Fruit fly (Drosophila melanogaster) whole organism, embryonic: ENCODE measurements around the gene siz.
A peak's percentile ranks its signal among the peaks of the same experiment; 100 is the strongest.

Source experiments
- CG10543 ChIP-seq: fragments of 200-800 bp; sonication (Bioruptor generic); optimal IDR thresholded peaks from 3 replicates; lab custom pipeline; 2017; ENCODE audit warnings: missing biosample characterization, mild to moderate bottlenecking, missing genetic modification characterization, moderate library complexity
- CG11247 ChIP-seq: fragments of 200-800 bp; sonication (Bioruptor generic); IDR thresholded peaks from 2 replicates; pipeline ENCODE4 v1.3.6; 2022; ENCODE audit warnings: missing biosample characterization, missing genetic modification characterization
- CG12236 ChIP-seq: fragments of 200-800 bp; sonication (Bioruptor generic); optimal IDR thresholded peaks from 2 replicates; lab custom pipeline; 2016; ENCODE audit warnings: missing biosample characterization, missing genetic modification characterization
- CG12391 ChIP-seq: fragments of 200-800 bp; sonication (Bioruptor generic); optimal IDR thresholded peaks from 3 replicates; lab custom pipeline; 2018; ENCODE audit warnings: missing biosample characterization, mild to moderate bottlenecking, missing genetic modification characterization, moderate library complexity
- CG12659 ChIP-seq: fragments of 200-800 bp; sonication (Bioruptor generic); optimal IDR thresholded peaks from 3 replicates; lab custom pipeline; 2017; ENCODE audit warnings: mild to moderate bottlenecking, missing biosample characterization, missing genetic modification reagents, missing genetic modification characterization
- CG13123 ChIP-seq: fragments of 200-800 bp; sonication (Bioruptor generic); optimal IDR thresholded peaks from 2 replicates; lab custom pipeline; 2016; ENCODE audit warnings: missing biosample characterization, missing genetic modification characterization
- CG15073 ChIP-seq: fragments of 200-800 bp; sonication (Bioruptor generic); optimal IDR thresholded peaks from 2 replicates; lab custom pipeline; 2016; ENCODE audit warnings: missing biosample characterization, missing genetic modification characterization
- CG1792 ChIP-seq: fragments of 200-800 bp; sonication (Bioruptor generic); optimal IDR thresholded peaks from 2 replicates; lab custom pipeline; 2016; ENCODE audit warnings: missing biosample characterization, missing genetic modification characterization
- CG2678 ChIP-seq: fragments of 200-800 bp; sonication (Bioruptor generic); optimal IDR thresholded peaks from 3 replicates; lab custom pipeline; 2019; ENCODE audit warnings: missing biosample characterization, mild to moderate bottlenecking, missing genetic modification characterization, moderate library complexity
- CG3065 ChIP-seq: fragments of 200-800 bp; sonication (Bioruptor generic); optimal IDR thresholded peaks from 2 replicates; lab custom pipeline; 2016; ENCODE audit warnings: missing biosample characterization, missing genetic modification characterization
- CG32532 ChIP-seq: fragments of 200-800 bp; sonication (Bioruptor generic); IDR thresholded peaks from 2 replicates; pipeline ENCODE4 v1.3.6; 2022; ENCODE audit warnings: missing biosample characterization, missing genetic modification characterization
- CG3726 ChIP-seq: fragments of 200-800 bp; sonication (Bioruptor generic); IDR thresholded peaks from 3 replicates; pipeline ENCODE4, ENCODE4 v1.3.6; 2022; ENCODE audit warnings: missing biosample characterization, missing genetic modification characterization
- CG4820 ChIP-seq: fragments of 200-800 bp; sonication (Bioruptor generic); optimal IDR thresholded peaks from 3 replicates; lab custom pipeline; 2016; ENCODE audit warnings: missing biosample characterization, missing genetic modification characterization
- CG7987 ChIP-seq: fragments of 200-800 bp; sonication (Bioruptor generic); optimal IDR thresholded peaks from 2 replicates; lab custom pipeline; 2018; ENCODE audit warnings: missing biosample characterization, mild to moderate bottlenecking, missing genetic modification characterization, moderate library complexity
- Camta ChIP-seq: fragments of 200-800 bp; sonication (Bioruptor generic); optimal IDR thresholded peaks from 2 replicates; lab custom pipeline; 2016; ENCODE audit warnings: missing biosample characterization, missing genetic modification characterization
- Dek ChIP-seq: fragments of 200-800 bp; sonication (Bioruptor generic); optimal IDR thresholded peaks from 3 replicates; lab custom pipeline; 2019; ENCODE audit warnings: missing biosample characterization, mild to moderate bottlenecking, missing genetic modification characterization, moderate library complexity
- Drgx ChIP-seq: fragments of 200-800 bp; sonication (Bioruptor generic); IDR thresholded peaks from 2 replicates; pipeline ENCODE4 v1.3.6; 2022; ENCODE audit warnings: missing biosample characterization, missing genetic modification characterization
- Ets65A ChIP-seq: fragments of 200-800 bp; sonication (Bioruptor generic); peaks from one replicate; lab custom pipeline; 2016; ENCODE audit warnings: missing biosample characterization, missing genetic modification characterization
- Hey ChIP-seq: fragments of 200-800 bp; sonication (Bioruptor generic); optimal IDR thresholded peaks from 3 replicates; lab custom pipeline; 2018; ENCODE audit warnings: missing biosample characterization, mild to moderate bottlenecking, missing genetic modification characterization
- MBD-R2 ChIP-seq: fragments of 200-800 bp; sonication (Bioruptor generic); IDR thresholded peaks from 2 replicates; pipeline ENCODE4 v1.3.6; 2022; ENCODE audit warnings: missing biosample characterization, missing genetic modification characterization
- Mad ChIP-seq: fragments of 200-800 bp; sonication (Bioruptor generic); optimal IDR thresholded peaks from 2 replicates; lab custom pipeline; 2016; ENCODE audit warnings: missing biosample characterization, missing genetic modification characterization
- NFAT ChIP-seq: fragments of 200-800 bp; sonication (Bioruptor generic); IDR thresholded peaks from 2 replicates; pipeline ENCODE4 v1.3.6; 2022; ENCODE audit warnings: missing biosample characterization, missing genetic modification characterization
- bbx ChIP-seq: fragments of 200-800 bp; sonication (Bioruptor generic); IDR thresholded peaks from 2 replicates; pipeline ENCODE4 v1.3.6; 2022; ENCODE audit warnings: missing biosample characterization, missing genetic modification characterization; ENCODE audit not compliant: partially characterized antibody
- bsh ChIP-seq, 2 experiments: fragments of 200-800 bp; sonication (Bioruptor generic); optimal IDR thresholded peaks; 2 replicates each; lab custom pipeline; 2017 to 2018; ENCODE audit warnings: mild to moderate bottlenecking in 2 of 2, missing biosample characterization in 2 of 2, missing genetic modification characterization in 2 of 2, moderate library complexity in 1 of 2
- fd3F ChIP-seq: fragments of 200-800 bp; sonication (Bioruptor generic); optimal IDR thresholded peaks from 2 replicates; lab custom pipeline; 2018; ENCODE audit warnings: missing biosample characterization, mild to moderate bottlenecking, missing genetic modification characterization, moderate library complexity
- hb ChIP-seq: fragments of 200-800 bp; sonication (Bioruptor generic); IDR thresholded peaks from 3 replicates; pipeline ENCODE4 v1.3.6; 2022; ENCODE audit warnings: missing biosample characterization, missing genetic modification characterization; ENCODE audit not compliant: partially characterized antibody
- nom ChIP-seq: fragments of 200-800 bp; sonication (Bioruptor generic); optimal IDR thresholded peaks from 2 replicates; lab custom pipeline; 2017; ENCODE audit warnings: missing biosample characterization, missing genetic modification characterization, mild to moderate bottlenecking, moderate library complexity, missing genetic modification reagents
- salm ChIP-seq: fragments of 200-800 bp; sonication (Bioruptor generic); optimal IDR thresholded peaks from 2 replicates; lab custom pipeline; 2018; ENCODE audit warnings: missing biosample characterization, mild to moderate bottlenecking, missing genetic modification characterization
- scrt ChIP-seq: fragments of 200-800 bp; sonication (Bioruptor generic); optimal IDR thresholded peaks from 2 replicates; lab custom pipeline; 2018; ENCODE audit warnings: missing biosample characterization, mild to moderate bottlenecking, missing genetic modification characterization, moderate library complexity
- sens ChIP-seq: fragments of 200-800 bp; sonication (Bioruptor generic); peaks from one replicate; lab custom pipeline; 2016; ENCODE audit warnings: missing biosample characterization, missing genetic modification characterization
- sens-2 ChIP-seq: fragments of 200-800 bp; sonication (Bioruptor generic); IDR thresholded peaks from 2 replicates; pipeline ENCODE4 v1.3.6; 2022; ENCODE audit warnings: missing biosample characterization, missing genetic modification characterization
- stwl ChIP-seq: fragments of 200-800 bp; sonication (Bioruptor generic); optimal IDR thresholded peaks from 3 replicates; lab custom pipeline; 2018; ENCODE audit warnings: missing biosample characterization, mild to moderate bottlenecking, missing genetic modification characterization, moderate library complexity
- zen2 ChIP-seq: fragments of 200-800 bp; sonication (Bioruptor generic); IDR thresholded peaks from 3 replicates; pipeline ENCODE4 v1.3.6; 2022; ENCODE audit warnings: missing biosample characterization, missing genetic modification characterization; ENCODE audit not compliant: partially characterized antibody

siz gene

DNA sequence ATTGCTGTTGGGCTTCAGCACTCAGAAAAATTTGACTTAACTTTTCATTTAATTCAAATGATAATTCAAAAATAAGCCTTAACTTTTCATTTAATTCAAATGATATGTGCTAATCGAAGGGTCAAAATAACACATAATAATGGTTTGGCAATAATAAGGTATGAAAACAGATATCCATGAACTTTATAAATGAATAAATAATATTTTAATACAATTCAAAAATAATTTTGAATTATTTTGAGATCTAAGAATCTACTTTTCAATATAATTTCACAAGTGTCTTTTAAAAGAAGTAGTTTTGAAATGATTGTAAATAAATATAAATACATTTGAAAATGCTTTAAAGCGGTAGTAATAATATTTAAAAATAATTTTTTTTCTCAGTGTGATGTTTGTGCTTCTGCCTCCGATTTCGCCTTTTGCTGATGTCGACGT is 47.4 kb upstream of the siz start:
- TF ChIP-seq MBD-R2 (GFP tag; lab: Robert Waterston, UW) (no peak), nom (GFP tag; lab: Kevin White, UChicago) (peak; percentile 18), CG15073 (GFP tag; lab: Kevin White, UChicago) (no peak), bsh (GFP tag; optimal IDR thresholded peaks at IDR 0.05; lab: Kevin White, UChicago) (peak in 1 of 2 experiments; percentile 26), Drgx (peak; percentile 69)

DNA sequence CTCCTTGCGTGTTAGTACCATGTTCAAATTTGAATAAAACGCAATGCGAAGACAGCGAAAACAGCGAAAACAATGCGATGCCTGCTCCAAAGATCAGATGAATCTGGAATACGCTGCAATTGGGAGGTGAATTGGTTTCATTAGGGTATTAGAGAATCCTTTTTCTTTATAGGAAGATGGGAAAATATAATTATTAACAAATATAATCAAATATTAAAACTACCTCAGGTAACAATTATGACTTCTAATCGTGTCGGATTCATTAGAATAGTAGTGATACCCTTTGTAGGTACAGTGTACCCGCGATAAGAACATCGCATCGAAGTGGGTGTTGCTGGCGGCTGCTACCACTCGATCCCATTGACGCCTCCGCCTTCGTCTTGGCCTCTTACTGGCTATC is 46.4 kb upstream of the siz start:
- TF ChIP-seq Hey (tag; lab: Kevin White, UChicago) (no peak), stwl (tag; lab: Kevin White, UChicago) (no peak), zen2 (GFP tag; lab: Robert Waterston, UW) (no peak), Drgx (peak; percentile 34; the same call in 1 of the 2 replicates), hb (GFP tag; lab: Robert Waterston, UW) (0 out of 3 replicates have a peak, but pooled peaks have one; percentile 1), bsh (GFP tag; optimal IDR thresholded peaks at IDR 0.05; lab: Kevin White, UChicago) (peak in 1 of 2 experiments; percentile 2), CG4820 (GFP tag; lab: Kevin White, UChicago) (no peak)

DNA sequence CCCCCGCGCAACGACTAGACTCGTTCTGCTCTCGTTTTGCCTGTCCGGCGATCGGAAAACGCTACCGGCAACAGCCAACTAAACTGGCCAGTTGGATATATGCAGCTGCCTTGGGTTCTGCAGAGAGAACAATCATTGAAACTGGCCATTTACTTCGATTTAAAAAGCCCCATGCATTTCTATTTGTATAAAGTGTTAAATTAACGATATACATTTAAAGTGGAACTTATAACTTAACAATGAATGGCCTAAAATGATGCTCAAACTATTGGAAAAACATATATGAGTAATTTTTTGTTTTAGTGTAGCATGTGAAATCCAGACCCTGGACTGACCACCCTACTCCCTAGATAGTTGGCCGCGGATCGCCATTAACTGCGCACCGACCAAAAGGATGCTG is 45.5 kb upstream of the siz start:
- TF ChIP-seq CG12391 (tag; lab: Kevin White, UChicago) (no peak), CG12236 (GFP tag; lab: Kevin White, UChicago) (no peak), salm (tag; lab: Kevin White, UChicago) (no peak), sens (peak; percentile 10), bsh (GFP tag; optimal IDR thresholded peaks at IDR 0.05; lab: Kevin White, UChicago) (peak in 1 of 2 experiments; percentile 81), Drgx (peak; percentile 62), Dek (no peak), fd3F (GFP tag; lab: Kevin White, UChicago) (no peak), Ets65A (GFP tag; lab: Kevin White, UChicago) (peak; percentile 12), CG12659 (GFP tag; lab: Kevin White, UChicago) (no peak), nom (GFP tag; lab: Kevin White, UChicago) (peak; percentile 51)

DNA sequence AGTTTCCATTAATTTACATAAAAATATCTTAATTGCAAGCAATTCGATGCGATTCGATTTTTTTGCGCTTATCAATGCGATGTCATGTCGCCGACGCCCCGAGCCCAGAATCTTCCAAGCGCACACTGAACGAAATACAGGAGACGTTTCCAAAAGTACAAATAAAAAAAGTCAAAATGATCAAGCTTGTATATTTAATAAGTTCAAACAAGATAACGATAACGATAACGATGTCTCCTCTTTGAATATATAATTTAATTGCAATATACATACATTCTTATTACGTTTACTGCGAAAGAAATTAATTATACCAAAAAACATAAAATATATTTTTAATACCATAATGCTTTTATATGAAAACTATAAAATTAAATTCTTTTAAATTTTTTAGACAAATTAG is 44.1 kb upstream of the siz start:
- TF ChIP-seq sens-2 (no peak), CG1792 (GFP tag; lab: Kevin White, UChicago) (no peak), nom (GFP tag; lab: Kevin White, UChicago) (peak; percentile 0), Camta (GFP tag; lab: Kevin White, UChicago) (no peak), CG10543 (GFP tag; lab: Kevin White, UChicago) (no peak)

DNA sequence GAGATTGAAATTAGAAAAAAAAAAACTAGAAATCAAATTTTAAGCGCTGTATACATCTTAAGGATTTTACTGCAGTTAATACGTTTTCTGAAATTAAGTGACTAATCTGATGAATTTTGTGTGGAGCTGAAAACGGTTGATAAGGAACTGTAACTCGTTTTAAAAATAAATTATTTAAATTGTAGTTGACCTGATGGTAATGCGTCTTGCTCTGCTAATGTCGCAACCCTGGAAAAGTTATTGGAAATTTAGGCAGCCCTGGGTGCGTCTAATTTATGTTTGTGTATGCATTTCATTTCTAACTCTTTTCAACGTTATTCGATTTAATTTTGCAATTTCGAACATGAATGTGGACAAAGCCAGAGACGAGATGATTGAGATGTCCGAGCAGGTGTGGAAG is 43.0 kb upstream of the siz start, which contains the start of gene CG12984:
CG12984 (plus strand) TSS at position 301 of the 400 bp plus-strand sequence.
- no peak for TF ChIP-seq CG3726
- TF ChIP-seq Mad (GFP tag; lab: Kevin White, UChicago): no peak
- TF ChIP-seq CG32532 (GFP tag; lab: Robert Waterston, UW): no peak
- no peak for TF ChIP-seq NFAT (GFP tag; lab: Robert Waterston, UW)
- TF ChIP-seq bbx (GFP tag; lab: Robert Waterston, UW): 0 out of 2 replicates have a peak, but pooled peaks have one; percentile 15
- TF ChIP-seq CG13123: no peak
- no peak for TF ChIP-seq CG7987 (GFP tag; lab: Kevin White, UChicago)
- TF ChIP-seq CG2678: no peak
- TF ChIP-seq sens: peak; percentile 70
- no peak for TF ChIP-seq scrt (GFP tag; lab: Kevin White, UChicago)
- TF ChIP-seq CG3065 (GFP tag; lab: Kevin White, UChicago): no peak
- TF ChIP-seq CG11247: no peak
- no peak for TF ChIP-seq hb (GFP tag; lab: Robert Waterston, UW)
- peak; percentile 32 for TF ChIP-seq stwl (tag; lab: Kevin White, UChicago)
